Worm (Caenorhabditis elegans): ENCODE results near the gene hlb-1.

DNA sequence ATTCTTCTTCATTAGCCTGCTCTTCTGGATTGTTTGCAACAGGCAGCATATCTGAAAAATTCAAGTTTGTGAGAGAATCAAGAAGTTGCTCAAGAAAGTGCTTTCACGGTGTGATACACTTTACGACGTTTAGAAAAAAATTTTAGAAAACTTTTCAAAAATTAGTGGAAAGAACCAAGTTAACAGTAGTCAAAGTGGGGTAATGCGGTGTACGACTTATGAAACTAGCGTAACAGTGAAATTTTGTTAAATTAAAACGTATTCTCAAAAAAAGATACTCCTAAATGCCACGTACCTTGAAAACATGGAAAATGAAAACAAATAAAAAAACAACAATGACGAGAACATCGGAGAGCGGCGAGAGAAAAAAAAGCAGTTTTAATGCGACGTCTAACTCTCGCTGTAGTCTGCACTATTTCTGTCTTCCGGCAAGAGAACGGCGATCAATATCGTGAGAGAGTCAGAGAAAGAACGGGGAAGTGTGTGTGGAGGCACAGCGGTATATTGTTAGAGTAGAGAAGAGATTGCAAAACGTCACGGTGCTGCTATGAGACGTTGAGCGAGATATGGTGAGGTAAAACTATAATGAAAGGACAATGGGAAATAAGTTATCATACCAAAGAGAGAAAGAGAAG lies 34.7 kb upstream of the hlb-1 start, which contains the start of gene ekl-5:
- TF ChIP-seq scrt-1 (GFP tag; IDR thresholded peaks at IDR 0.05): no peak
- no peak for TF ChIP-seq ama-1 (optimal IDR thresholded peaks at IDR 0.05)
- no peak for TF ChIP-seq B0310.2 (tag; optimal IDR thresholded peaks at IDR 0.05)
- no peak for TF ChIP-seq ceh-36 (tag; optimal IDR thresholded peaks at IDR 0.05)
- TF ChIP-seq F13C5.2 (tag; optimal IDR thresholded peaks at IDR 0.05): no peak
- no peak for TF ChIP-seq sea-1 (GFP tag; conservative IDR thresholded peaks at IDR 0.05)
- TF ChIP-seq flt-1 (GFP tag; IDR thresholded peaks at IDR 0.05): no peak
- no peak for TF ChIP-seq tra-4 (tag; optimal IDR thresholded peaks at IDR 0.05)

All from whole organism, early embryonic.